Worm (Caenorhabditis elegans) whole organism, late embryonic: Measurements from ENCODE around the gene srw-34.

Experiments used
- C38D4.7 ChIP-seq: fragments of 200-800 bp; sonication (Bioruptor generic); optimal IDR thresholded peaks from 2 replicates; lab custom pipeline; 2018; ENCODE audit warnings: mild to moderate bottlenecking, missing genetic modification characterization, moderate library complexity, missing compliant biosample characterization
- K09A11.1 ChIP-seq: sonication (generic microtip); optimal IDR thresholded peaks from 2 replicates; lab custom pipeline; 2017; ENCODE audit warnings: antibody characterized with exemption, mild to moderate bottlenecking, missing genetic modification characterization, missing compliant biosample characterization; ENCODE audit not compliant: insufficient read depth
- ahr-1 ChIP-seq: sonication (generic microtip); optimal IDR thresholded peaks from 2 replicates; lab custom pipeline; 2016; ENCODE audit warnings: missing genetic modification characterization, missing compliant biosample characterization
- ama-1 ChIP-seq: fragments of 150-350 bp; optimal IDR thresholded peaks from 2 replicates; lab custom pipeline; 2014
- ceh-2 ChIP-seq: sonication (generic microtip); optimal IDR thresholded peaks from 2 replicates; lab custom pipeline; 2016; ENCODE audit warnings: missing genotype, missing genetic modification characterization, missing compliant biosample characterization
- ceh-30 ChIP-seq: fragments of 150-350 bp; optimal IDR thresholded peaks from 2 replicates; lab custom pipeline; 2014; ENCODE audit warnings: missing biosample characterization, missing genetic modification characterization
- ceh-31 ChIP-seq: sonication (generic microtip); optimal IDR thresholded peaks from 2 replicates; lab custom pipeline; 2016; ENCODE audit warnings: missing genetic modification characterization, missing compliant biosample characterization
- ceh-34 ChIP-seq: sonication (generic microtip); optimal IDR thresholded peaks from 2 replicates; lab custom pipeline; 2016; ENCODE audit warnings: mild to moderate bottlenecking, missing genetic modification characterization, missing compliant biosample characterization
- ceh-6 ChIP-seq: fragments of 200-800 bp; sonication (Bioruptor generic); optimal IDR thresholded peaks from 2 replicates; lab custom pipeline; 2018; ENCODE audit warnings: mild to moderate bottlenecking, missing genetic modification characterization, missing compliant biosample characterization
- dmd-4 ChIP-seq: sonication (generic microtip); optimal IDR thresholded peaks from 2 replicates; lab custom pipeline; 2016; ENCODE audit warnings: borderline replicate concordance, missing genetic modification characterization, missing compliant biosample characterization
- dve-1 ChIP-seq: sonication (generic microtip); optimal IDR thresholded peaks from 2 replicates; lab custom pipeline; 2017; ENCODE audit warnings: antibody characterized with exemption, mild to moderate bottlenecking, missing genetic modification characterization, missing compliant biosample characterization
- eyg-1 ChIP-seq: sonication (generic microtip); optimal IDR thresholded peaks from 2 replicates; lab custom pipeline; 2016; ENCODE audit warnings: missing genotype, missing genetic modification characterization, missing compliant biosample characterization
- fax-1 ChIP-seq: sonication (generic microtip); optimal IDR thresholded peaks from 2 replicates; lab custom pipeline; 2016; ENCODE audit warnings: missing genotype, missing genetic modification characterization, missing compliant biosample characterization
- fkh-6 ChIP-seq: sonication (generic microtip); optimal IDR thresholded peaks from 2 replicates; lab custom pipeline; 2016; ENCODE audit warnings: missing genetic modification characterization, missing compliant biosample characterization
- hlh-13 ChIP-seq: fragments of 200-800 bp; sonication (Bioruptor generic); optimal IDR thresholded peaks from 2 replicates; lab custom pipeline; 2018; ENCODE audit warnings: mild to moderate bottlenecking, missing genetic modification characterization, missing compliant biosample characterization
- hlh-8 ChIP-seq: sonication (generic microtip); optimal IDR thresholded peaks from 2 replicates; lab custom pipeline; 2016; ENCODE audit warnings: missing genotype, missing genetic modification characterization, missing compliant biosample characterization
- madf-2 ChIP-seq: sonication (generic microtip); optimal IDR thresholded peaks from 2 replicates; lab custom pipeline; 2017; ENCODE audit warnings: missing genetic modification characterization, missing compliant biosample characterization
- mec-3 ChIP-seq: sonication (generic microtip); optimal IDR thresholded peaks from 2 replicates; lab custom pipeline; 2016; ENCODE audit warnings: borderline replicate concordance, missing genetic modification characterization, missing compliant biosample characterization
- nhr-232 ChIP-seq: sonication (generic microtip); optimal IDR thresholded peaks from 2 replicates; lab custom pipeline; 2016; ENCODE audit warnings: missing genetic modification characterization, missing compliant biosample characterization
- npax-4 ChIP-seq: sonication (generic microtip); optimal IDR thresholded peaks from 2 replicates; lab custom pipeline; 2016; ENCODE audit warnings: missing genetic modification characterization, missing compliant biosample characterization
- odd-2 ChIP-seq: sonication (generic microtip); optimal IDR thresholded peaks from 2 replicates; lab custom pipeline; 2017; ENCODE audit warnings: antibody characterized with exemption, mild to moderate bottlenecking, missing genetic modification characterization, missing compliant biosample characterization
- pag-3 ChIP-seq: sonication (generic microtip); optimal IDR thresholded peaks from 2 replicates; lab custom pipeline; 2016; ENCODE audit warnings: missing compliant biosample characterization, missing genetic modification characterization, borderline replicate concordance
- pat-9 ChIP-seq: fragments of 200-800 bp; sonication (Bioruptor generic); optimal IDR thresholded peaks from 2 replicates; lab custom pipeline; 2018; ENCODE audit warnings: mild to moderate bottlenecking, missing genetic modification characterization, moderate library complexity, missing compliant biosample characterization
- sdc-2 ChIP-seq: sonication (generic microtip); optimal IDR thresholded peaks from 2 replicates; lab custom pipeline; 2016; ENCODE audit warnings: missing genotype, missing genetic modification characterization, missing compliant biosample characterization
- syd-9 ChIP-seq: sonication (generic microtip); optimal IDR thresholded peaks from 2 replicates; lab custom pipeline; 2016; ENCODE audit warnings: mild to moderate bottlenecking, missing genetic modification characterization, moderate library complexity, missing compliant biosample characterization
- tbx-7 ChIP-seq: sonication (generic microtip); optimal IDR thresholded peaks from 2 replicates; lab custom pipeline; 2016; ENCODE audit warnings: missing genotype, missing genetic modification characterization, missing compliant biosample characterization
- unc-3 ChIP-seq, 2 experiments: fragments of 200-800 bp in 1 of 2; sonication (Bioruptor generic) in 1 of 2; sonication (generic microtip) in 1 of 2; conservative IDR thresholded peaks in 1 of 2; optimal IDR thresholded peaks in 1 of 2; 2 replicates each; pipeline versions ENCODE4 v1.3.6 to Lab custom; 2016 to 2022; ENCODE audit warnings: missing compliant biosample characterization in 2 of 2, missing genetic modification characterization in 2 of 2, missing genetic modification reagents in 1 of 2
- unc-42 ChIP-seq: sonication (generic microtip); optimal IDR thresholded peaks from 2 replicates; lab custom pipeline; 2016; ENCODE audit warnings: missing genotype, missing genetic modification characterization, missing compliant biosample characterization
- unc-55 ChIP-seq: sonication (generic microtip); optimal IDR thresholded peaks from 2 replicates; lab custom pipeline; 2017; ENCODE audit warnings: missing biosample characterization, missing genetic modification reagents, missing genetic modification characterization
- unc-86 ChIP-seq: sonication (generic microtip); optimal IDR thresholded peaks from 2 replicates; lab custom pipeline; 2016; ENCODE audit warnings: missing genetic modification characterization, missing compliant biosample characterization
- zip-5 ChIP-seq: sonication (generic microtip); optimal IDR thresholded peaks from 2 replicates; lab custom pipeline; 2016; ENCODE audit warnings: missing genetic modification characterization, missing compliant biosample characterization
- ztf-16 ChIP-seq: sonication (generic microtip); optimal IDR thresholded peaks from 2 replicates; lab custom pipeline; 2017; ENCODE audit warnings: missing genetic modification characterization, missing compliant biosample characterization

The srw-34 gene

DNA sequence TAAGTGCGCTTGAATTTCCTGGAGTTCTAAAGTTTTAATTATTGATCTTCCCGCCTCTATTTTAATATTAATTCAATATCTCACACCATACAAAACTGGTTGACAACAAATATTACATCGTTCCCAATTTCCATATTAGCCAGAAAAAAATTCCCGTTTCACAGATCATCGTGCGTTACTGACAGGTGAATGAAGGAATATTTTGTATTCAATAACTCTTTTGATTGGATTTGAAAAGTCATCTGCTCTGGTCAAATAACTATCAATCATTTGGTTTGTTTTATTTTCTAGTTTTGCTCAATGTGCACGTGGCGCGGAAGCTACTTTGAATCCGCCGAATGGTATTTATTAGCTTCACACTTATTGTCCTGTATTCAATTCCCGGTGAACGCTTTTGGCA, 38.5 kb downstream of the srw-34 start, which contains the start of gene srh-139:
srh-139 (plus strand) TSS at position 301 of the 400 bp plus-strand sequence.
- TF ChIP-seq madf-2, result no peak
- TF ChIP-seq ceh-6 (GFP tag; lab: Kevin White, UChicago), result no peak
- no peak for TF ChIP-seq pat-9 (tag; lab: Kevin White, UChicago)
- TF ChIP-seq, all 69 proteins: peak for 0

DNA sequence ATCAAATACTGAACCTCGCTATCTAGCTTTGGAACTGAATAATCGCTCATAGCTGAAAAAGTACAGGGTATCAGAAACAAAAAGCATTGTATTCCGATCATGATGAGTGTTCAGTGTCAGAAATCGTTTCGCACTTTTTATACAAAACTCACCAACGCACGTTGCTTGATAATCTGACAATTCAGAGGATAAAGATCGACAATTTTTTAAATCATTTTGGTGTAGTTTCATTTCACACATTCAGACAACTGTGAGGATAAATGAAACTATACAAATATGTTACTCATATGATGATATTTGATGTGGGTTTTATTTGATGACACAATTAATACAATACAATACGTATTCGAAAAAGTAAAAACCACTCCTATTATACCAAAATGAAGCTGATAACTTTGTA, 39.1 kb downstream of the srw-34 start, which contains the start of gene F57E7.2:
F57E7.2 (minus strand) TSS at position 101 of the 400 bp plus-strand sequence.
- TF ChIP-seq hlh-8 (no peak), unc-42 (no peak), hlh-13 (GFP tag; lab: Kevin White, UChicago) (no peak), unc-55 (GFP tag; lab: Kevin White, UChicago) (no peak), nhr-232 (tag; lab: Kevin White, UChicago) (no peak), ama-1 (lab: Kevin White, UChicago) (no peak), ceh-31 (no peak), ceh-34 (tag; lab: Kevin White, UChicago) (no peak), unc-86 (tag; lab: Kevin White, UChicago) (no peak)

DNA sequence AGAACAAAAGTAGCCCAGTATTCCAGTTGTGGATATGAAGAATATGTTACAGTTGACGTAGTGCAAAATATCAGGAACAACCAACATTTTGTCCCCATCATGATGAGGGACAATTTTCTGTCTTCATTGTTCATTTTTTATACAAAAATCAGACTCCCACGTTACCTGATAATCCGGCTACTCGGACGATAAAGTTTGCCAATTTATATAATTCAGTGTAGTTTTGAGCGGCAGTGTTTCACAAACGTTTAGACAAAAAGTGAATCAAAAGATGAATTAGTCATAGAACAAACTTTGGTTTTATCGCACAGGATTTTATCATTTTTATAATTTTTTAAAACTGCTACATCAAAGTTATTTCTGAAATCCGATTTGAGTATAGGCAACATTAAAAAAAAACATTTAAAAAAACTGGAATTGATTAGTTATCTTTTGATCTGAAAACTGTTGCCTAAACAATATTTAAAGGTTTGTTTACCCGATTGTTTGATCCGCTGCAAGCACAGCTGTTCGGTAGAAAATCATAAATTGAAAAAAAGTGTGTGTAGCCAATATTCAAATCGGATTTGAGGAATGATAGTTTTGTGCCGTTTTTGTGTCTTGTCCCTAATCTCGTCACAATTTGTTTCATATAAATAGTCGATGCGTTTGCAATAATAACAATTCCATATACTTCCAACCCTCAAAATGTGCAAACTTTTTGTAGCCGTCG, 41.1 kb downstream of the srw-34 start, which contains the start of the genes F57E7.4 and spig-6:
F57E7.4 (minus strand) TSS at position 101 of the 712 bp plus-strand sequence.
spig-6 (plus strand) TSS at position 662 of the 712 bp plus-strand sequence.
- TF ChIP-seq fax-1 (tag; lab: Kevin White, UChicago) (no peak), odd-2 (tag; lab: Kevin White, UChicago) (no peak), npax-4 (no peak), unc-3 (GFP tag; conservative IDR thresholded peaks at IDR 0.05; lab: Robert Waterston, UW) (no peak), unc-3 (tag; optimal IDR thresholded peaks at IDR 0.05; lab: Kevin White, UChicago) (no peak), zip-5 (no peak), ceh-2 (tag; lab: Kevin White, UChicago) (no peak), mec-3 (no peak), ceh-30 (tag; lab: Kevin White, UChicago) (no peak), hlh-8 (no peak), pag-3 (tag; lab: Kevin White, UChicago) (no peak), dve-1 (tag; lab: Kevin White, UChicago) (no peak), dmd-4 (tag; lab: Kevin White, UChicago) (no peak), sdc-2 (tag; lab: Kevin White, UChicago) (no peak)

DNA sequence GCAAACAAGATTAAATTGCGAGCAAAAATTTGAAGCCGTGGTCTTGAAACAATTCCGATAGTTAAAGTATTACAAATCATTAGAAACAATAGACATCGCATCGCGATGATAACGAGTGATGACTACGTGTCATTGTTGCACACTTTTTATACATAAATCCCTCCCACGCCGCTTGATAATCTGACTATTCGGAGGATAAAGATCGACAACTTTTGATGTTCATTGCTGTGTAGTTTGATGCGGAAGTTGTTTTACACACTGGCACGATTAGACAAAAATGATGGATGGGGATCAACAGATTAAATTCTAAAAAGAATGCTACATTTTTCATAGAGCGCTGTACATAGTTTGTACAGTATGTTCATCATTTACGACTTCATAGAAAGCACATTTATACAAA, 42.9 kb downstream of the srw-34 start, which contains the start of gene T08G3.11:
T08G3.11 (minus strand) TSS at position 101 of the 400 bp plus-strand sequence.
- TF ChIP-seq ahr-1, result no peak
- no peak for TF ChIP-seq ceh-30 (tag; lab: Kevin White, UChicago)
- no peak for TF ChIP-seq ztf-16
- no peak for TF ChIP-seq tbx-7 (tag; lab: Kevin White, UChicago)
- TF ChIP-seq eyg-1 (tag; lab: Kevin White, UChicago), result no peak
- no peak for TF ChIP-seq syd-9 (tag; lab: Kevin White, UChicago)
- TF ChIP-seq ceh-31, result no peak
- no peak for TF ChIP-seq pag-3 (tag; lab: Kevin White, UChicago)
- no peak for TF ChIP-seq zip-5
- TF ChIP-seq npax-4, result no peak
- no peak for TF ChIP-seq K09A11.1 (tag; lab: Kevin White, UChicago)
- no peak for TF ChIP-seq ama-1 (lab: Kevin White, UChicago)
- TF ChIP-seq unc-55 (GFP tag; lab: Kevin White, UChicago), result no peak
- TF ChIP-seq C38D4.7, result no peak
- no peak for TF ChIP-seq fkh-6
